Worm (Caenorhabditis elegans) whole organism, L1 larva: ENCODE results near the gene ttr-6.

Experiments
- aly-2 ChIP-seq: fragments of 150-350 bp; optimal IDR thresholded peaks from 2 replicates; lab custom pipeline; 2014; ENCODE audit warnings: missing biosample characterization, missing genetic modification characterization
- ceh-63 ChIP-seq: fragments of 200-800 bp; sonication (Bioruptor generic); optimal IDR thresholded peaks from 2 replicates; lab custom pipeline; 2018; ENCODE audit warnings: mild to moderate bottlenecking, missing genetic modification characterization, missing compliant biosample characterization
- ceh-82 ChIP-seq, 3 experiments: fragments of 150-350 bp in 1 of 3; sonication (generic microtip) in 2 of 3; optimal IDR thresholded peaks; 2 replicates each; lab custom pipeline; 2014 to 2017; ENCODE audit warnings: missing biosample characterization in 3 of 3, missing genetic modification characterization in 3 of 3
- egl-27 ChIP-seq, 2 experiments: fragments of 150-350 bp in 1 of 2; sonication (generic microtip); optimal IDR thresholded peaks; 3 replicates each; lab custom pipeline; 2017 to 2018; ENCODE audit warnings: missing biosample characterization in 2 of 2, missing genetic modification characterization in 2 of 2, missing genetic modification reagents in 2 of 2
- lin-39 ChIP-seq: fragments of 150-350 bp; optimal IDR thresholded peaks from 2 replicates; lab custom pipeline; 2014; ENCODE audit warnings: missing biosample characterization, missing genetic modification reagents, missing genetic modification characterization
- mep-1 ChIP-seq: fragments of 150-350 bp; optimal IDR thresholded peaks from 2 replicates; lab custom pipeline; 2014; ENCODE audit warnings: missing biosample characterization, missing genetic modification characterization
- nhr-20 ChIP-seq: sonication (generic microtip); optimal IDR thresholded peaks from 2 replicates; lab custom pipeline; 2016; ENCODE audit warnings: mild to moderate bottlenecking, missing genetic modification characterization, missing compliant biosample characterization
- nhr-85 ChIP-seq: sonication (generic microtip); peaks from one replicate; lab custom pipeline; 2016; ENCODE audit warnings: missing genetic modification characterization, inconsistent platforms, missing compliant biosample characterization
- rnt-1 ChIP-seq: sonication (generic microtip); optimal IDR thresholded peaks from 2 replicates; lab custom pipeline; 2016; ENCODE audit warnings: mild to moderate bottlenecking, missing genetic modification characterization, moderate library complexity, missing compliant biosample characterization
- sox-4 ChIP-seq: sonication (generic microtip); optimal IDR thresholded peaks from 2 replicates; lab custom pipeline; 2016; ENCODE audit warnings: missing genetic modification characterization, missing compliant biosample characterization
- unc-62 ChIP-seq: fragments of 150-350 bp; optimal IDR thresholded peaks from 2 replicates; lab custom pipeline; 2014; ENCODE audit warnings: missing biosample characterization, missing genetic modification reagents, missing genetic modification characterization
- ztf-11 ChIP-seq, 2 experiments: sonication (generic microtip); optimal IDR thresholded peaks; 2 replicates each; lab custom pipeline; 2016 to 2017; ENCODE audit warnings: missing genetic modification characterization in 2 of 2, missing biosample characterization in 1 of 2, missing compliant biosample characterization in 1 of 2

DNA sequence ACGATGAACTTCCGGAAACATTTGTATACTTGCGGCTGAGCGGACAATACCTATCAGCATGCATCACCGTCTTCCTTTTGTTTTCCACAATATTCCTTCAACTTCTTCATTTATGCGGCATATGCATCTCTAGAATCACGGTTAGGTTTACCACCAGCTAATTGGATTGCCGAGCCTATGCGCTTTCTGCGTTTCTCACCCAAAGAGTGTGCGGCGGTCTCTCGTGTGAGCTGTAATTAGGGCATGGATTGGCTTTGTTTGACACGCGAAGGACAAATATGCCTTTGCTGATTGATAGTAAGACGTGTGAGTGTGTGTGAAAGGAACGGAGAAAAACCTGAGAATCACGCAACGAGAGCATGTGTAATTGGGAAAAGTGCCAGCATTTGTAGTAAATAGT is 16.6 kb upstream of the ttr-6 start:
- no peak for TF ChIP-seq aly-2
- no peak for TF ChIP-seq ceh-63 (GFP tag; lab: Kevin White, UChicago)
- no peak for TF ChIP-seq sox-4 (tag; lab: Kevin White, UChicago)
- TF ChIP-seq mep-1 (tag; lab: Kevin White, UChicago), result no peak
- no peak for TF ChIP-seq unc-62 (GFP tag; lab: Kevin White, UChicago)
- no peak for TF ChIP-seq nhr-20
- no peak for TF ChIP-seq nhr-85 (tag; lab: Kevin White, UChicago)
- TF ChIP-seq ceh-82 (tag; optimal IDR thresholded peaks at IDR 0.05; lab: Kevin White, UChicago), result no peak
- TF ChIP-seq egl-27 (tag; optimal IDR thresholded peaks at IDR 0.05; lab: Kevin White, UChicago), result no peak
- TF ChIP-seq rnt-1, result no peak
- TF ChIP-seq lin-39 (tag; lab: Kevin White, UChicago), result no peak
- no peak for TF ChIP-seq ztf-11 (tag; optimal IDR thresholded peaks at IDR 0.05; lab: Kevin White, UChicago)
